Fruit fly (Drosophila melanogaster) whole organism, embryonic: Measurements from ENCODE around the gene ninaC.

Experiments used
- Abd-B ChIP-seq: fragments of 200-800 bp; sonication (Bioruptor generic); optimal IDR thresholded peaks from 2 replicates; lab custom pipeline; 2018; ENCODE audit warnings: missing biosample characterization, mild to moderate bottlenecking, missing genetic modification characterization, moderate library complexity
- Aef1 ChIP-seq: fragments of 200-800 bp; sonication (Bioruptor generic); IDR thresholded peaks from 3 replicates; pipeline ENCODE4 v1.3.6; 2022; ENCODE audit warnings: missing biosample characterization, missing genetic modification characterization
- CG12219 ChIP-seq: fragments of 200-800 bp; sonication (Bioruptor generic); optimal IDR thresholded peaks from 3 replicates; lab custom pipeline; 2018; ENCODE audit warnings: missing biosample characterization, mild to moderate bottlenecking, missing genetic modification characterization
- CG12659 ChIP-seq: fragments of 200-800 bp; sonication (Bioruptor generic); optimal IDR thresholded peaks from 3 replicates; lab custom pipeline; 2017; ENCODE audit warnings: mild to moderate bottlenecking, missing biosample characterization, missing genetic modification reagents, missing genetic modification characterization
- CG12769 ChIP-seq: fragments of 200-800 bp; sonication (Bioruptor generic); optimal IDR thresholded peaks from 2 replicates; lab custom pipeline; 2019; ENCODE audit warnings: missing biosample characterization, mild to moderate bottlenecking, missing genetic modification characterization, moderate library complexity
- CG13296 ChIP-seq: fragments of 200-800 bp; sonication (Bioruptor generic); optimal IDR thresholded peaks from 3 replicates; lab custom pipeline; 2018; ENCODE audit warnings: missing biosample characterization, mild to moderate bottlenecking, missing genetic modification characterization
- CG15269 ChIP-seq: fragments of 200-800 bp; sonication (Bioruptor generic); optimal IDR thresholded peaks from 2 replicates; lab custom pipeline; 2018; ENCODE audit warnings: missing biosample characterization, mild to moderate bottlenecking, missing genetic modification characterization, moderate library complexity
- CG15696 ChIP-seq: fragments of 200-800 bp; sonication (Bioruptor generic); optimal IDR thresholded peaks from 2 replicates; lab custom pipeline; 2019; ENCODE audit warnings: missing biosample characterization, mild to moderate bottlenecking, missing genetic modification characterization, moderate library complexity
- CG1832 ChIP-seq: fragments of 200-800 bp; sonication (Bioruptor generic); optimal IDR thresholded peaks from 2 replicates; lab custom pipeline; 2017; ENCODE audit warnings: missing biosample characterization, mild to moderate bottlenecking, missing genetic modification characterization, inconsistent platforms
- CG18619 ChIP-seq: fragments of 200-800 bp; sonication (Bioruptor generic); optimal IDR thresholded peaks from 3 replicates; lab custom pipeline; 2017; ENCODE audit warnings: missing biosample characterization, mild to moderate bottlenecking, missing genetic modification characterization
- CG2120 ChIP-seq: fragments of 200-800 bp; sonication (Bioruptor generic); optimal IDR thresholded peaks from 3 replicates; lab custom pipeline; 2016; ENCODE audit warnings: missing biosample characterization, missing genetic modification characterization
- CG2199 ChIP-seq: fragments of 200-800 bp; sonication (Bioruptor generic); IDR thresholded peaks from 3 replicates; pipeline ENCODE4 v1.3.6; 2022; ENCODE audit warnings: missing biosample characterization, missing genetic modification characterization
- CG3163 ChIP-seq: fragments of 200-800 bp; sonication (Bioruptor generic); optimal IDR thresholded peaks from 3 replicates; lab custom pipeline; 2016; ENCODE audit warnings: missing biosample characterization, missing genetic modification characterization
- CG3838 ChIP-seq: fragments of 200-800 bp; sonication (Bioruptor generic); optimal IDR thresholded peaks from 3 replicates; lab custom pipeline; 2016; ENCODE audit warnings: missing biosample characterization, missing genetic modification characterization
- CG4820 ChIP-seq: fragments of 200-800 bp; sonication (Bioruptor generic); optimal IDR thresholded peaks from 3 replicates; lab custom pipeline; 2016; ENCODE audit warnings: missing biosample characterization, missing genetic modification characterization
- CG6689 ChIP-seq: fragments of 200-800 bp; sonication (Bioruptor generic); IDR thresholded peaks from 2 replicates; pipeline ENCODE4 v1.3.6; 2022; ENCODE audit warnings: missing biosample characterization, missing genetic modification characterization
- CG8388 ChIP-seq: fragments of 200-800 bp; sonication (Bioruptor generic); optimal IDR thresholded peaks from 2 replicates; lab custom pipeline; 2019; ENCODE audit warnings: missing biosample characterization, mild to moderate bottlenecking, missing genetic modification characterization, moderate library complexity
- CG9727 ChIP-seq: fragments of 200-800 bp; sonication (Bioruptor generic); optimal IDR thresholded peaks from 3 replicates; lab custom pipeline; 2017; ENCODE audit warnings: missing biosample characterization, mild to moderate bottlenecking, missing genetic modification characterization
- CG9817 ChIP-seq: fragments of 200-800 bp; sonication (Bioruptor generic); optimal IDR thresholded peaks from 2 replicates; lab custom pipeline; 2018; ENCODE audit warnings: missing biosample characterization, mild to moderate bottlenecking, missing genetic modification characterization, moderate library complexity
- CG9932 ChIP-seq: fragments of 200-800 bp; sonication (Bioruptor generic); IDR thresholded peaks from 2 replicates; pipeline ENCODE4 v1.3.6; 2022; ENCODE audit warnings: missing biosample characterization, missing genetic modification characterization
- Chrac-16 ChIP-seq: fragments of 200-800 bp; sonication (Bioruptor generic); optimal IDR thresholded peaks from 3 replicates; lab custom pipeline; 2016; ENCODE audit warnings: missing biosample characterization, missing genetic modification characterization
- Dbx ChIP-seq: fragments of 200-800 bp; sonication (Bioruptor generic); IDR thresholded peaks from 3 replicates; pipeline ENCODE4 v1.3.6; 2022; ENCODE audit warnings: missing biosample characterization, missing genetic modification characterization
- Dip2 ChIP-seq: fragments of 200-800 bp; sonication (Bioruptor generic); IDR thresholded peaks from 2 replicates; pipeline ENCODE4 v1.3.6; 2022; ENCODE audit warnings: missing biosample characterization, missing genetic modification characterization
- Ets65A ChIP-seq: fragments of 200-800 bp; sonication (Bioruptor generic); peaks from one replicate; lab custom pipeline; 2016; ENCODE audit warnings: missing biosample characterization, missing genetic modification characterization
- Gug ChIP-seq: fragments of 200-800 bp; sonication (Bioruptor generic); IDR thresholded peaks from 4 replicates; pipeline ENCODE4 v1.3.6; 2022; ENCODE audit warnings: missing biosample characterization, missing genetic modification characterization
- Hr39 ChIP-seq: fragments of >200 bp; optimal IDR thresholded peaks from 2 replicates; lab custom pipeline; 2017
- Hsf ChIP-seq: fragments of 200-800 bp; sonication (Bioruptor generic); optimal IDR thresholded peaks from 3 replicates; lab custom pipeline; 2016; ENCODE audit warnings: missing biosample characterization, missing genetic modification characterization
- Lpt ChIP-seq: fragments of >200 bp; optimal IDR thresholded peaks from 2 replicates; lab custom pipeline; 2018; ENCODE audit warnings: missing biosample characterization, missing genetic modification characterization
- Sox100B ChIP-seq: fragments of 200-800 bp; sonication (Bioruptor generic); optimal IDR thresholded peaks from 3 replicates; lab custom pipeline; 2018; ENCODE audit warnings: missing biosample characterization, mild to moderate bottlenecking, missing genetic modification characterization
- Usf ChIP-seq: fragments of 200-800 bp; sonication (Bioruptor generic); optimal IDR thresholded peaks from 2 replicates; lab custom pipeline; 2017; ENCODE audit warnings: missing genotype, missing biosample characterization, missing genetic modification characterization
- Xrp1 ChIP-seq: fragments of 200-800 bp; sonication (Bioruptor generic); IDR thresholded peaks from 2 replicates; pipeline ENCODE4 v1.3.6; 2022; ENCODE audit warnings: missing biosample characterization, missing genetic modification characterization
- ap ChIP-seq: fragments of 200-800 bp; sonication (Bioruptor generic); IDR thresholded peaks from 2 replicates; pipeline ENCODE4 v1.3.6; 2022; ENCODE audit warnings: missing biosample characterization, missing genetic modification characterization
- ash1 ChIP-seq: fragments of 200-800 bp; sonication (Bioruptor generic); optimal IDR thresholded peaks from 2 replicates; lab custom pipeline; 2018; ENCODE audit warnings: missing biosample characterization, mild to moderate bottlenecking, missing genetic modification characterization
- cad ChIP-seq: fragments of >200 bp; optimal IDR thresholded peaks from 2 replicates; lab custom pipeline; 2017; ENCODE audit warnings: missing biosample characterization, missing genetic modification characterization
- chm ChIP-seq: fragments of 200-800 bp; sonication (Bioruptor generic); IDR thresholded peaks from 2 replicates; pipeline ENCODE4 v1.3.6; 2022; ENCODE audit warnings: missing biosample characterization, missing genetic modification characterization
- crc ChIP-seq: fragments of 200-800 bp; sonication (Bioruptor generic); optimal IDR thresholded peaks from 2 replicates; lab custom pipeline; 2016; ENCODE audit warnings: missing biosample characterization, missing genetic modification characterization
- croc ChIP-seq: fragments of 200-800 bp; sonication (Bioruptor generic); conservative IDR thresholded peaks from 3 replicates; pipeline ENCODE4 v1.3.6; 2022; ENCODE audit warnings: missing biosample characterization, missing genetic modification characterization
- ewg ChIP-seq: fragments of 200-800 bp; sonication (Bioruptor generic); optimal IDR thresholded peaks from 3 replicates; lab custom pipeline; 2017; ENCODE audit warnings: mild to moderate bottlenecking, missing biosample characterization, missing genetic modification reagents, missing genetic modification characterization
- fd102C ChIP-seq: fragments of 200-800 bp; sonication (Bioruptor generic); optimal IDR thresholded peaks from 2 replicates; lab custom pipeline; 2018; ENCODE audit warnings: missing biosample characterization, mild to moderate bottlenecking, missing genetic modification characterization, moderate library complexity
- fd64A ChIP-seq: fragments of 200-800 bp; sonication (Bioruptor generic); optimal IDR thresholded peaks from 3 replicates; lab custom pipeline; 2018; ENCODE audit warnings: missing biosample characterization, mild to moderate bottlenecking, missing genetic modification characterization
- hth ChIP-seq: fragments of >200 bp; optimal IDR thresholded peaks from 2 replicates; lab custom pipeline; 2017; ENCODE audit warnings: inconsistent platforms
- maf-S ChIP-seq: fragments of 200-800 bp; sonication (Bioruptor generic); optimal IDR thresholded peaks from 2 replicates; lab custom pipeline; 2016; ENCODE audit warnings: missing biosample characterization, missing genetic modification characterization
- onecut ChIP-seq: fragments of 200-800 bp; sonication (Bioruptor generic); IDR thresholded peaks from 2 replicates; pipeline ENCODE4 v1.3.6; 2022; ENCODE audit warnings: missing biosample characterization, missing genetic modification characterization
- pum ChIP-seq: fragments of 200-800 bp; sonication (Bioruptor generic); optimal IDR thresholded peaks from 2 replicates; lab custom pipeline; 2016; ENCODE audit warnings: missing biosample characterization, missing genetic modification characterization
- row ChIP-seq: fragments of 200-800 bp; sonication (Bioruptor generic); IDR thresholded peaks from 3 replicates; pipeline ENCODE4 v1.3.6; 2022; ENCODE audit warnings: missing biosample characterization, missing genetic modification characterization
- sc ChIP-seq, 3 experiments: fragments of >200 bp in 2 of 3; fragments of 200-800 bp in 1 of 3; sonication (Bioruptor generic) in 1 of 3; optimal IDR thresholded peaks; 2 replicates in 2 of 3; 3 replicates in 1 of 3; lab custom pipeline; 2017; ENCODE audit warnings: mild to moderate bottlenecking in 1 of 3, missing biosample characterization in 1 of 3, missing genetic modification characterization in 1 of 3, missing genetic modification reagents in 1 of 3
- shn ChIP-seq: fragments of 200-800 bp; sonication (Bioruptor generic); optimal IDR thresholded peaks from 3 replicates; lab custom pipeline; 2016; ENCODE audit warnings: missing biosample characterization, missing genetic modification characterization
- trem ChIP-seq: fragments of 200-800 bp; optimal IDR thresholded peaks from 3 replicates; lab custom pipeline; 2019; ENCODE audit warnings: missing biosample characterization, mild to moderate bottlenecking, missing genetic modification characterization, moderate library complexity
- vvl ChIP-seq: fragments of 200-800 bp; sonication (Bioruptor generic); IDR thresholded peaks from 2 replicates; pipeline ENCODE4 v1.3.6; 2022; ENCODE audit warnings: missing biosample characterization, missing genetic modification characterization
- yki ChIP-seq: fragments of >200 bp; optimal IDR thresholded peaks from 3 replicates; lab custom pipeline; 2018
- zen ChIP-seq: fragments of 200-800 bp; sonication (Bioruptor generic); optimal IDR thresholded peaks from 3 replicates; lab custom pipeline; 2018; ENCODE audit warnings: missing biosample characterization, mild to moderate bottlenecking, missing genetic modification characterization, moderate library complexity

Gene ninaC

dm6 chr2L:7401025-7401424 lies 23.5 kb downstream of the ninaC start, which contains the start of gene CG5171:
Gene CG5171, plus strand, starts transcription at chr2L:7401335.
- TF ChIP-seq CG12769 (tag; lab: Kevin White, UChicago), result peak; percentile 97
- no peak for TF ChIP-seq CG12659
- no peak for TF ChIP-seq ap (GFP tag; lab: Robert Waterston, UW)
- TF ChIP-seq CG9932 (GFP tag; lab: Robert Waterston, UW), result 0 out of 2 replicates have a peak, but pooled peaks have one; percentile 6
- TF ChIP-seq shn (GFP tag; lab: Kevin White, UChicago), result no peak
- TF ChIP-seq pum (GFP tag; lab: Kevin White, UChicago), result no peak
- TF ChIP-seq Ets65A (GFP tag; lab: Kevin White, UChicago), result no peak
- TF ChIP-seq Gug, result no peak
- no peak for TF ChIP-seq maf-S (GFP tag; lab: Kevin White, UChicago)
- TF ChIP-seq ewg (GFP tag; lab: Kevin White, UChicago), result no peak
- TF ChIP-seq Hr39, result no peak
- TF ChIP-seq fd102C, result no peak
- 0 out of 3 replicates have a peak, but pooled peaks have one; percentile 24 for TF ChIP-seq row (GFP tag; lab: Robert Waterston, UW)
- no peak for TF ChIP-seq Hsf (GFP tag; lab: Kevin White, UChicago)
- TF ChIP-seq Abd-B, result no peak
- no peak for TF ChIP-seq Aef1 (GFP tag; lab: Robert Waterston, UW)
- TF ChIP-seq, all 482 proteins: peak for 3

DNA sequence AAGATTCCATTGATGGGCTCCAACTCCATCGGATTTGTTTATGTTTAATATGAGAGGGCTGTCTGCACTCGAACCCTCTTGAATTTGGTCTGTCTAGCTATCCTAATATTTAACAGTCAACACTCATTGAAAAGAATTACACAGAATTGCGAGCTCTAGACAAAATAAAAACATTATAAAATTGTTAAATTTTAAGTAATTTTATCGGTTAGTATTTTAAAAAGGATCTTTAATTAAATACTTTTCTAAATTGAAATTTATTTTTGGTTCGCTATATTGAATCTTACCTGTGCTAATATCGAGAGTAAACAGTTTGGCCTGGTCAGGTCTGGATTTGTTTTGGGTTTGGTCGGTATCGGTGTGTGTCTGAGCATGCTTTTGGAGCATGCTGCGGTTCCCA lies 24.1 kb downstream of the ninaC start:
- 0 out of 3 replicates have a peak, but pooled peaks have one; percentile 23 for TF ChIP-seq croc (GFP tag; lab: Robert Waterston, UW)
- TF ChIP-seq cad (GFP tag; lab: Kevin White, UChicago), result no peak
- TF ChIP-seq CG8388 (GFP tag; lab: Kevin White, UChicago), result peak; percentile 67
- peak; percentile 93 for TF ChIP-seq vvl (GFP tag; lab: Robert Waterston, UW)
- peak; percentile 61 for TF ChIP-seq CG15696 (tag; lab: Kevin White, UChicago)
- no peak for TF ChIP-seq Lpt (GFP tag; lab: Kevin White, UChicago)
- 0 out of 3 replicates have a peak, but pooled peaks have one; percentile 8 for TF ChIP-seq CG2199 (GFP tag; lab: Robert Waterston, UW)
- peak; percentile 53 for TF ChIP-seq Chrac-16 (GFP tag; lab: Kevin White, UChicago)
- TF ChIP-seq chm (GFP tag; lab: Robert Waterston, UW), result no peak; the same call in 1 of the 2 replicates
- TF ChIP-seq yki (lab: Kevin White, UChicago), result no peak
- no peak for TF ChIP-seq sc (optimal IDR thresholded peaks at IDR 0.05; lab: Kevin White, UChicago)
- TF ChIP-seq sc (GFP tag; optimal IDR thresholded peaks at IDR 0.05; lab: Kevin White, UChicago), result no peak
- TF ChIP-seq CG13296, result peak; percentile 62
- no peak for TF ChIP-seq crc (GFP tag; lab: Kevin White, UChicago)
- no peak for TF ChIP-seq CG1832 (GFP tag; lab: Kevin White, UChicago)
- TF ChIP-seq Ets65A (GFP tag; lab: Kevin White, UChicago), result no peak
- TF ChIP-seq CG4820 (GFP tag; lab: Kevin White, UChicago), result peak; percentile 54
- TF ChIP-seq CG18619, result peak; percentile 39
- TF ChIP-seq CG3163 (GFP tag; lab: Kevin White, UChicago), result no peak
- no peak for TF ChIP-seq Hr39
- peak; percentile 45 for TF ChIP-seq zen (tag; lab: Kevin White, UChicago)
- TF ChIP-seq Dbx (GFP tag; lab: Robert Waterston, UW), result peak; percentile 82
- no peak for TF ChIP-seq hth (lab: Kevin White, UChicago)
- no peak for TF ChIP-seq ash1
- TF ChIP-seq CG9727, result peak; percentile 71
- peak; percentile 23 for TF ChIP-seq Usf (GFP tag; lab: Kevin White, UChicago)
- peak; percentile 78 for TF ChIP-seq CG15269 (tag; lab: Kevin White, UChicago)
- TF ChIP-seq onecut, result 0 out of 2 replicates have a peak, but pooled peaks have one; percentile 39
- TF ChIP-seq CG9817 (tag; lab: Kevin White, UChicago), result peak; percentile 85
- TF ChIP-seq Xrp1 (GFP tag; lab: Robert Waterston, UW), result peak; percentile 79
- TF ChIP-seq fd64A (GFP tag; lab: Kevin White, UChicago), result no peak
- peak; percentile 37 for TF ChIP-seq trem (tag; lab: Kevin White, UChicago)
- peak; percentile 78 for TF ChIP-seq CG6689 (GFP tag; lab: Robert Waterston, UW)
- peak; percentile 80 for TF ChIP-seq CG2120 (GFP tag; lab: Kevin White, UChicago)
- no peak for TF ChIP-seq Dip2 (GFP tag; lab: Robert Waterston, UW)
- no peak for TF ChIP-seq CG3838 (GFP tag; lab: Kevin White, UChicago)
- peak; percentile 53 for TF ChIP-seq Sox100B (GFP tag; lab: Kevin White, UChicago)
- TF ChIP-seq CG12219 (GFP tag; lab: Kevin White, UChicago), result no peak
